Worm (Caenorhabditis elegans): ENCODE results near the gene E04F6.4.

ce11 chrII:7174843-7175242 lies 14.4 kb upstream of the E04F6.4 start, which contains the start of gene glc-4:
- TF ChIP-seq nhr-77 (tag; optimal IDR thresholded peaks at IDR 0.05), result no peak
- TF ChIP-seq elt-1 (tag; optimal IDR thresholded peaks at IDR 0.05), result no peak

Data from whole organism, L3 larva.